Worm (Caenorhabditis elegans): ENCODE results near the gene Y38E10A.17.

Gene Y38E10A.17

DNA sequence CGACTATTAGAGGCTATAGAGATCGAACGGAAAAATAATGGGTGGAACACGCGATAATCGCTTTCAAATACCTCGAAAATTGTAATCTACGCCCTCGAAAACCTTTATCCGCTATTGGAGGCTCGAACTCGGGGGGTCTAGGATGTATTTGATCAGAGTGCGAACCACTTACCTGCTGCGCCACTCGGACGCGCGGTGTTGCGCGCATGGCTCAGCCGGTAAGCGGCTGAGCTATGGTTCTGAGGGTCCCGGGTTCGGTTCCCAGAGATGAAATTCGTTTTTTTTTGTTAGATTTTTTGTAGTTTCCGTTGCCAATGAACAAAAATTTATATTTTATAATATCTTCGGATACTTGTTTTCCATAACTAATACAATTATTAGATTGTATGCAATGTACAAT, 33.5 kb upstream of the Y38E10A.17 start:
- TF ChIP-seq mdl-1 (tag; optimal IDR thresholded peaks at IDR 0.05) (no peak), mbf-1 (tag; optimal IDR thresholded peaks at IDR 0.05) (no peak), F13H6.1 (tag; optimal IDR thresholded peaks at IDR 0.05) (no peak), alr-1 (tag; optimal IDR thresholded peaks at IDR 0.05) (no peak), unc-55 (GFP tag; optimal IDR thresholded peaks at IDR 0.05) (no peak), R02D3.7 (tag; optimal IDR thresholded peaks at IDR 0.05) (no peak), nhr-11 (tag; optimal IDR thresholded peaks at IDR 0.05) (no peak), egl-27 (tag; optimal IDR thresholded peaks at IDR 0.05) (no peak), nhr-25 (tag; optimal IDR thresholded peaks at IDR 0.05) (no peak), ZK546.5 (tag; optimal IDR thresholded peaks at IDR 0.05) (no peak), nhr-6 (tag; optimal IDR thresholded peaks at IDR 0.05) (no peak), peb-1 (tag; optimal IDR thresholded peaks at IDR 0.05) (no peak), nhr-129 (tag; optimal IDR thresholded peaks at IDR 0.05) (no peak), lin-39 (tag; optimal IDR thresholded peaks at IDR 0.05) (no peak), blmp-1 (tag; optimal IDR thresholded peaks at IDR 0.05; ENCODE audit: insufficient read depth) (no peak), nhr-21 (tag; optimal IDR thresholded peaks at IDR 0.05) (no peak), lsy-2 (tag; optimal IDR thresholded peaks at IDR 0.05) (no peak), ztf-4 (tag; optimal IDR thresholded peaks at IDR 0.05) (no peak), crh-2 (tag; optimal IDR thresholded peaks at IDR 0.05) (no peak)

DNA sequence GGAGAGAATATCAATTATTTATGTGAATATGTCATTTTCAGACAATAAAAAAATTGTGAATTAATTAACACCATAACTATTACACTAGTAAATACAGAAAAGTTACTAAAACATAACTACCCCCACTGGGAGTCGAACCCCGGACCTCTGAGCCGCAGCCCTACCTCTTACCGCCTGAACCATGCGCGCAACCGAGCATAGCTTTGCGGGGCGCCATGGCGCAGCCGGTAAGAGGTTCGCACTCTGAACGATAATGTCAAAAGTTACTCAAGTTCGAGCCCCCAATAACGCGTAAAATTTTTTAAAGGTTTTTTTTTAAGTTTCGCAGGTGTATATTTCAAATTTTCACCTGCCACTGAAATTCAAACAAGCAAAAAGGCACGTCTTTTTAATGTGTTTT, 31.4 kb upstream of the Y38E10A.17 start:
- TF ChIP-seq peb-1 (tag; optimal IDR thresholded peaks at IDR 0.05), result no peak
- no peak for TF ChIP-seq sma-3 (GFP tag; optimal IDR thresholded peaks at IDR 0.05)
- no peak for TF ChIP-seq nhr-12 (tag; optimal IDR thresholded peaks at IDR 0.05)
- no peak for TF ChIP-seq sem-4 (tag; optimal IDR thresholded peaks at IDR 0.05)
- no peak for TF ChIP-seq unc-39 (tag; optimal IDR thresholded peaks at IDR 0.05)
- TF ChIP-seq nhr-21 (tag; optimal IDR thresholded peaks at IDR 0.05), result no peak
- TF ChIP-seq nhr-6 (tag; optimal IDR thresholded peaks at IDR 0.05), result no peak
- TF ChIP-seq ztf-4 (tag; optimal IDR thresholded peaks at IDR 0.05), result no peak
- TF ChIP-seq mdl-1 (tag; optimal IDR thresholded peaks at IDR 0.05), result no peak
- no peak for TF ChIP-seq egl-27 (tag; optimal IDR thresholded peaks at IDR 0.05)
- TF ChIP-seq C34F6.9 (tag; optimal IDR thresholded peaks at IDR 0.05), result no peak
- TF ChIP-seq mbf-1 (tag; optimal IDR thresholded peaks at IDR 0.05), result no peak

DNA sequence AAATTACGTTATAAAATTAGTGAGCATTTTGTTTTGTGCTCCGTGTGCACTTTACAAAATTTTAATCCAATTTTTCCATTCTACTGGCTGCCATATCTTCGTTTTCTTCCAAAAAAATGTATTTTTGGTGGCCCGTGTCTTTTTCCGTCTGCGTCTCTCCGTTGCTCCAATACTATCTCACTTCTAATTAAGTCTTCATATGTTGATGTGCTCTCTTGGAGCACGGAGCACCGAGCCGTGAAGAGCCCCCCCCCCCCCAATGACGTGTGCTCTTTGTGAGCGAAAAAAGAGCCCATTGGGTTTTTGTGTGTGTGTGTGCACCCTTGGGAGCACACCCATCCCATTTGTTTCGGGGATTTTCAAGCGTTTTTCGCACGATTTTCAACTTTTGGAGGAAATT, 30.4 kb upstream of the Y38E10A.17 start:
- TF ChIP-seq sma-9 (GFP tag; optimal IDR thresholded peaks at IDR 0.05), result peak; percentile 30
- TF ChIP-seq sma-9 (tag; optimal IDR thresholded peaks at IDR 0.05), result no peak
- TF ChIP-seq zag-1 (tag; optimal IDR thresholded peaks at IDR 0.05), result peak; percentile 35
- TF ChIP-seq nhr-10 (tag; optimal IDR thresholded peaks at IDR 0.05), result no peak

DNA sequence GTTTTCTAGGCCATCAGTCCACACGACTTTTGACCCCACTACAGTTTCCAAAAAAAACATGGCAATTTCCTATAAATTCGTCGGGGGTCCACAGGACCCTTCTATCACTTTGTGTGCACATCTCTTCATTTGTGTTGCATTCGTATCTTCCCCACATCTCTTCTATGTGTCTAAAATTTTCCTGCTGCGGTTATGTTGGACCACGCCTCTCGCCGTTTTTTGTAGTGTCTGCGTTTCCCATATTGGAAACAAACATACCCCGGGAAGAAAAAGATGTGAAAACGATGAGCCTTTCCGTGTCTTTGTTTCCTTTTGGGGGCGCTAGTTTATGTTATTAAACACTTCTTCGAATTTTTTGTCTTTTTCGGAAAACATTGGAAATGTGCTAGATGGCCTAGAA, 27.3 kb upstream of the Y38E10A.17 start:
- TF ChIP-seq zag-1 (tag; optimal IDR thresholded peaks at IDR 0.05) (peak; percentile 47), F13H6.1 (tag; optimal IDR thresholded peaks at IDR 0.05) (no peak), unc-55 (GFP tag; optimal IDR thresholded peaks at IDR 0.05) (peak; percentile 27), lsy-2 (tag; optimal IDR thresholded peaks at IDR 0.05) (peak in 1 of 2 experiments; percentile 43), lin-39 (tag; optimal IDR thresholded peaks at IDR 0.05) (no peak)

DNA sequence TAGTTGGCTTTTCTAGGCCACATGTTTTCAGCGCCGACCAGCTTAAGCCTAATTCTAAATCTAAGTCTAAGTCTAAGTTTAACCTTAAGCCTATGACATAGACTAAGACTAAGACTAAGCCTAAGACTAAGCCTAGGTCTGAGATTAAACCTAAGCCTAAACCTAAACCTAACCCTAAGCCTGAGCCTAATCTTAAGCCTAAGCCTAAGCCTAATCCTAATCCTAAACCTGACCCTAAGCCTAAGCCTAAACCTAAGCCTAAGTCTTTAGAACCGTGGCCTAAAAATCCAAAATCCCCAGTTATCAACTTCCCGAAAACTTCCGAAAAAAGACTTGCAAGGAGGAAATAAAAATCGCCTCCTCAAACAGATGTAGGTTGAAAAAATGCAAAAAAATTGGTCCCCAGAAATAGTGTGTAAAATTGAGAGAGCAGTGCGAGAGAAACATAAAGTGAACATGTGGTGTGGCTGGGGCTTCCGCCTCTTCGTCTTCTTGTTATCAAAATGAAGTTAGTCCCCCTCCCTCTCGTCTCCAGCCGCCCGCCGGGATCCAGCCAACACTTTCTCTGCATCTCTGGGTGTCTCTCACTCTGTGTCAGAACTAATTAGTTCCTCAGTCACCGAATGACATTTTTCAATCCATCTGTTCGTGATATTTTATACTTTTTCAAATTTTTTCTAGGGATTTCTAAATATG, 25.2 kb upstream of the Y38E10A.17 start:
- TF ChIP-seq snpc-4 (tag; optimal IDR thresholded peaks at IDR 0.05), result no peak
- no peak for TF ChIP-seq fos-1 (tag; optimal IDR thresholded peaks at IDR 0.05)
- TF ChIP-seq ceh-82 (tag; optimal IDR thresholded peaks at IDR 0.05), result no peak
- TF ChIP-seq nhr-23 (tag; optimal IDR thresholded peaks at IDR 0.05), result no peak
- no peak for TF ChIP-seq aly-2 (tag; optimal IDR thresholded peaks at IDR 0.05)
- TF ChIP-seq mdl-1 (tag; optimal IDR thresholded peaks at IDR 0.05), result peak in 1 of 2 experiments; percentile 16
- no peak for TF ChIP-seq alr-1 (tag; optimal IDR thresholded peaks at IDR 0.05)
- no peak for TF ChIP-seq dmd-4 (tag; optimal IDR thresholded peaks at IDR 0.05)
- no peak for TF ChIP-seq nhr-237 (tag; optimal IDR thresholded peaks at IDR 0.05)
- no peak for TF ChIP-seq ceh-16 (tag; optimal IDR thresholded peaks at IDR 0.05)
- no peak for TF ChIP-seq ztf-1 (GFP tag; conservative IDR thresholded peaks at IDR 0.05)
- TF ChIP-seq ZK546.5 (tag; optimal IDR thresholded peaks at IDR 0.05), result no peak
- no peak for TF ChIP-seq mab-5 (tag; optimal IDR thresholded peaks at IDR 0.05)
- no peak for TF ChIP-seq elt-1 (tag; optimal IDR thresholded peaks at IDR 0.05)
- peak; percentile 59 for TF ChIP-seq C34F6.9 (tag; optimal IDR thresholded peaks at IDR 0.05)
- TF ChIP-seq zag-1 (tag; optimal IDR thresholded peaks at IDR 0.05), result no peak
- TF ChIP-seq lin-11 (tag; optimal IDR thresholded peaks at IDR 0.05), result no peak
- no peak for TF ChIP-seq unc-39 (tag; optimal IDR thresholded peaks at IDR 0.05)
- no peak for TF ChIP-seq nhr-12 (tag; optimal IDR thresholded peaks at IDR 0.05)
- TF ChIP-seq gmeb-1 (tag; optimal IDR thresholded peaks at IDR 0.05), result no peak
- TF ChIP-seq skn-1 (tag; optimal IDR thresholded peaks at IDR 0.05), result no peak
- TF ChIP-seq mbf-1 (tag; optimal IDR thresholded peaks at IDR 0.05), result no peak
- no peak for TF ChIP-seq nhr-21 (tag; optimal IDR thresholded peaks at IDR 0.05)
- no peak for TF ChIP-seq crh-2 (tag; optimal IDR thresholded peaks at IDR 0.05)
- TF ChIP-seq sma-9 (GFP tag; optimal IDR thresholded peaks at IDR 0.05), result peak; percentile 56
- no peak for TF ChIP-seq sma-9 (tag; optimal IDR thresholded peaks at IDR 0.05)
- no peak for TF ChIP-seq elt-3 (tag; optimal IDR thresholded peaks at IDR 0.05)
- TF ChIP-seq sem-4 (tag; optimal IDR thresholded peaks at IDR 0.05), result peak; percentile 69
- TF ChIP-seq nhr-6 (tag; optimal IDR thresholded peaks at IDR 0.05), result no peak
- no peak for TF ChIP-seq lin-13 (GFP tag; optimal IDR thresholded peaks at IDR 0.05)
